Fruit fly (Drosophila melanogaster): ENCODE measurements around the gene CG7102.

Gene CG7102

DNA sequence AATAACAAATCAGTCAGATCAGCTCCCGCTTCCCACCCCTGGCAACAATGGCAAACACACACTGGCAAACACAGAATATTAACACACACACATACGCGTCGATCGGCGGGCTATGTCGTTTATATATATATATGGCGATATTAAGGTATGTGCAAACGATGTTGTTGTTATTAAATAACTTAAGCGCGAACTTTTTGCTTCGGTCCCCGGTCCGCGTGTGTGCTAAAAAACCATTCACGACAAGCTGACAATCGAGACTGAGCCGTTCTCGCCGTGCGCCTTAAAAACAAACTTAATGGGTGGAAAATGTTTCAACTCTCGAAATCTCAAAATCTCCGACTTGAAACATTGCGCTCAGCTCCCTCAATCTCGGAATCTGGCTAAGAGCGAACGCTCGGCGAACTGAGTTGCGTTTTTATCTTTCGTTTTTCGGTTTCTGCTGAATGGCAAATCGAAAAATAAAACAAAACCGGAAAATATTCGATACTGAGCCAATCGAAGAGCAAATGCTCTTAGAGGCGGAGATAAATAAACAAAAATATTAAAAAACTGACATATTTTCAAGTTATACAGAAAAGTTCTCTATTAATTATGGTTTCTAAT lies 7.9 kb downstream of the CG7102 start, which contains the start of gene spz3 (continued):
- TF ChIP-seq dac (GFP tag; optimal IDR thresholded peaks at IDR 0.05) (no peak), CG3032 (tag; optimal IDR thresholded peaks at IDR 0.05) (peak; percentile 53), CG7368 (GFP tag; optimal IDR thresholded peaks at IDR 0.05) (no peak), CG6276 (GFP tag; optimal IDR thresholded peaks at IDR 0.05) (peak; percentile 82), Hr39 (GFP tag; optimal IDR thresholded peaks at IDR 0.05) (no peak), net (GFP tag; optimal IDR thresholded peaks at IDR 0.05) (peak; percentile 79), esn (GFP tag; optimal IDR thresholded peaks at IDR 0.05) (no peak), CG16779 (tag; optimal IDR thresholded peaks at IDR 0.05) (peak; percentile 87), CG10669 (GFP tag; optimal IDR thresholded peaks at IDR 0.05) (peak; percentile 71), Sox102F (GFP tag; optimal IDR thresholded peaks at IDR 0.05) (peak; percentile 37), CG4318 (GFP tag; optimal IDR thresholded peaks at IDR 0.05) (no peak), CG11294 (GFP tag; IDR thresholded peaks at IDR 0.05) (no peak), lz (GFP tag; optimal IDR thresholded peaks at IDR 0.05) (peak; percentile 9), CG11762 (GFP tag; optimal IDR thresholded peaks at IDR 0.05; ENCODE audit: insufficient read depth) (no peak), Sox14 (GFP tag; optimal IDR thresholded peaks at IDR 0.05) (no peak), CG6163 (GFP tag; IDR thresholded peaks at IDR 0.05) (peak; percentile 92), Sox15 (GFP tag; optimal IDR thresholded peaks at IDR 0.05) (no peak), Hr38 (GFP tag; optimal IDR thresholded peaks at IDR 0.05) (no peak), fkh (GFP tag; optimal IDR thresholded peaks at IDR 0.05) (no peak), CG3919 (GFP tag; optimal IDR thresholded peaks at IDR 0.05) (peak; percentile 42), CG8632 (GFP tag; optimal IDR thresholded peaks at IDR 0.05) (peak; percentile 55), CG11902 (GFP tag; optimal IDR thresholded peaks at IDR 0.05) (no peak), vri (GFP tag; optimal IDR thresholded peaks at IDR 0.05) (peak; percentile 63), topi (GFP tag; optimal IDR thresholded peaks at IDR 0.05) (no peak), CG1621 (tag; optimal IDR thresholded peaks at IDR 0.05) (peak; percentile 78), ss (GFP tag; optimal IDR thresholded peaks at IDR 0.05) (peak; percentile 80 to 88), Gug (GFP tag; IDR thresholded peaks at IDR 0.05) (peak; percentile 27; the same call in 1 of the 2 replicates), CG8119 (GFP tag; IDR thresholded peaks at IDR 0.05) (peak; percentile 84), CG10631 (GFP tag; optimal IDR thresholded peaks at IDR 0.05) (no peak), CG8319 (GFP tag; optimal IDR thresholded peaks at IDR 0.05) (no peak), CG15336 (GFP tag; IDR thresholded peaks at IDR 0.05) (peak; percentile 80), Ets21C (GFP tag; optimal IDR thresholded peaks at IDR 0.05) (no peak)

DNA sequence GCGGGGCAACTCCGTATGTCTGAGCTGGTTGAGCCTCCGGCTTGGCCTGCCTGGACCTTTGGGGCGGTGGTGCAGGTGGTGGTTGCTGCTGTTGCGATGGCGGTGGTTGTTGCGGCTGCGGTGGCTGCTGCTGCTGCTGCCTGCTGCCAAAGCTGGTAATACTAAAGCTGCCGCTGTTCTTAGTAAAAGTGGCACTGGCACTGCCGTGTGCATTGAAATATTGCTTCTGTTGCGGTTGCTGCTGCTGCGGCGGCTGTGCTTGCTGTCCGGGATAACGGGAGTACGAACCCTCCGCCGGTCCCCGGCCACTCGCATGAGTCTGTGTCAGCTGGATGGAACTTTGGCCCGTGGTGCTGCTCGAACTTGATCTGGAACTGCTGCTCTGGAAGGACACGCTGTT lies 8.9 kb downstream of the CG7102 start:
- TF ChIP-seq achi (GFP tag; optimal IDR thresholded peaks at IDR 0.05) (no peak), CG6808 (GFP tag; optimal IDR thresholded peaks at IDR 0.05) (no peak), Hr4 (GFP tag; optimal IDR thresholded peaks at IDR 0.05) (no peak), CG9139 (GFP tag; optimal IDR thresholded peaks at IDR 0.05) (no peak), svp (GFP tag) (no peak)

DNA sequence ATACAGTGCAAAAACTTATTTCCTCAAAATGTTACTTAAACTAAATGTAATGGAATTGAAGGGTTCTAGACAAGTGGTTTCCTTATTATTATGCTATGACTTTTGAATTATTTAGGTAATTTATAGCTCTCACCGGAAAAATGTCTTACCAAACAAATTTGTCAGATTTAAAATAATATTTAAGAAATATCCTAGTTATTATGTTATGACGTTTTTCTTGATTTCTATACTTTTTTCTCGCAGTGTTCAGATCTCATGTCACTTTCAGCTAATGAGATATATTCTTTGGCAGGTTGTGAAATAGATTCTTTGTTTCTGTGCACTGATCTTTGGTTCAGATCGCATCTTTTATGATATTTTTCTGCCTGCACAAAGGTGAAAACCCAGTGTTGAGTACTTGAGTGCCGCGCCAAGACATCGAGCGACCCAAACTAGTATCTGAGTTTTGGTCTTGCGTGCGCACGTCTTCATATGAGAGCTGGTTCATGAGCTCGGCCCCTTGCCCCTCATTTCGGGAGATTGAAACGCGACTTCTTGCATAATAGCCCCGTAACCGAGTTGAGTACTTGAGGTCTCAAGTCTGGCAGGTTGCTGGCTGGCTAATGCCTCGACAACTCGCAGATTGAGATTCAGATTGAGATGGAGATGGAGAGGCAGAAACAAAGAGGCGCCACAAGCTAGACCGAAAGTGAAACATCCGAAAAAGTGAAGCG lies 10.6 kb downstream of the CG7102 start:
- no peak for TF ChIP-seq spab (GFP tag; optimal IDR thresholded peaks at IDR 0.05)
- peak in 1 of 2 experiments; percentile 59 for TF ChIP-seq ss (GFP tag; optimal IDR thresholded peaks at IDR 0.05)
- no peak for TF ChIP-seq CG9139 (GFP tag; optimal IDR thresholded peaks at IDR 0.05)
- TF ChIP-seq CG6808 (GFP tag; optimal IDR thresholded peaks at IDR 0.05) = no peak
- peak; percentile 54 for TF ChIP-seq CG6792 (GFP tag; optimal IDR thresholded peaks at IDR 0.05)
- no peak for TF ChIP-seq Ets96B (tag; optimal IDR thresholded peaks at IDR 0.05)
- no peak for TF ChIP-seq CG4318 (GFP tag; optimal IDR thresholded peaks at IDR 0.05)
- no peak for TF ChIP-seq CG6854 (GFP tag; optimal IDR thresholded peaks at IDR 0.05)
- TF ChIP-seq CG8119 (GFP tag; IDR thresholded peaks at IDR 0.05) = no peak
- no peak for TF ChIP-seq CG7368 (GFP tag; optimal IDR thresholded peaks at IDR 0.05)
- TF ChIP-seq Hr39 (GFP tag; optimal IDR thresholded peaks at IDR 0.05) = no peak
- no peak for TF ChIP-seq CG15336 (GFP tag; IDR thresholded peaks at IDR 0.05)
- TF ChIP-seq CG6276 (GFP tag; optimal IDR thresholded peaks at IDR 0.05) = no peak
- TF ChIP-seq Met (GFP tag; optimal IDR thresholded peaks at IDR 0.05) = peak; percentile 29
- TF ChIP-seq CG34406 (GFP tag; optimal IDR thresholded peaks at IDR 0.05) = peak; percentile 47
- no peak for TF ChIP-seq Hr4 (GFP tag; optimal IDR thresholded peaks at IDR 0.05)
- TF ChIP-seq Hr38 (GFP tag; optimal IDR thresholded peaks at IDR 0.05) = no peak
- peak; percentile 19 for TF ChIP-seq lz (GFP tag; optimal IDR thresholded peaks at IDR 0.05)
- TF ChIP-seq CG3032 (tag; optimal IDR thresholded peaks at IDR 0.05) = no peak
- TF ChIP-seq OdsH (GFP tag; optimal IDR thresholded peaks at IDR 0.05) = peak; percentile 35
- TF ChIP-seq CG8632 (GFP tag; optimal IDR thresholded peaks at IDR 0.05) = peak; percentile 29
- no peak for TF ChIP-seq cyc (GFP tag; optimal IDR thresholded peaks at IDR 0.05)
- peak; percentile 47 for TF ChIP-seq Eip75B (GFP tag; optimal IDR thresholded peaks at IDR 0.05)
- TF ChIP-seq CG31627 (GFP tag; optimal IDR thresholded peaks at IDR 0.05) = no peak

Data from whole organism, prepupa.